Worm (Caenorhabditis elegans) whole organism, late embryonic: Measurements from ENCODE around the gene srlf-2.

Experiments used
- ama-1 ChIP-seq: fragments of 150-350 bp; optimal IDR thresholded peaks from 2 replicates; lab custom pipeline; 2014
- ceh-18 ChIP-seq: sonication (generic microtip); optimal IDR thresholded peaks from 2 replicates; lab custom pipeline; 2016; ENCODE audit warnings: missing genetic modification characterization, missing compliant biosample characterization
- ceh-9 ChIP-seq: sonication (generic microtip); optimal IDR thresholded peaks from 2 replicates; lab custom pipeline; 2016; ENCODE audit warnings: mild to moderate bottlenecking, missing genetic modification characterization, inconsistent platforms, missing compliant biosample characterization
- che-1 ChIP-seq: sonication (generic microtip); optimal IDR thresholded peaks from 2 replicates; lab custom pipeline; 2016; ENCODE audit warnings: mild to moderate bottlenecking, missing genetic modification characterization, missing compliant biosample characterization
- eyg-1 ChIP-seq: sonication (generic microtip); optimal IDR thresholded peaks from 2 replicates; lab custom pipeline; 2016; ENCODE audit warnings: missing genotype, missing genetic modification characterization, missing compliant biosample characterization
- hlh-30 ChIP-seq: sonication (generic microtip); optimal IDR thresholded peaks from 2 replicates; lab custom pipeline; 2017; ENCODE audit warnings: antibody characterized with exemption, missing genetic modification characterization, missing compliant biosample characterization; ENCODE audit not compliant: insufficient read depth
- lim-6 ChIP-seq: sonication (generic microtip); optimal IDR thresholded peaks from 2 replicates; lab custom pipeline; 2016; ENCODE audit warnings: missing genetic modification characterization, missing compliant biosample characterization
- madf-2 ChIP-seq: sonication (generic microtip); optimal IDR thresholded peaks from 2 replicates; lab custom pipeline; 2017; ENCODE audit warnings: missing genetic modification characterization, missing compliant biosample characterization
- mec-3 ChIP-seq: sonication (generic microtip); optimal IDR thresholded peaks from 2 replicates; lab custom pipeline; 2016; ENCODE audit warnings: borderline replicate concordance, missing genetic modification characterization, missing compliant biosample characterization
- pax-1 ChIP-seq: fragments of 150-350 bp; optimal IDR thresholded peaks from 2 replicates; lab custom pipeline; 2014; ENCODE audit warnings: missing biosample characterization, missing genetic modification characterization
- pha-2 ChIP-seq: sonication (generic microtip); optimal IDR thresholded peaks from 2 replicates; lab custom pipeline; 2017; ENCODE audit warnings: mild to moderate bottlenecking, missing genetic modification characterization, missing compliant biosample characterization
- pha-4 ChIP-seq: fragments of 150-350 bp; optimal IDR thresholded peaks from 2 replicates; lab custom pipeline; 2018; ENCODE audit warnings: missing biosample characterization, missing genetic modification reagents, missing genetic modification characterization
- pqm-1 ChIP-seq: sonication (generic microtip); optimal IDR thresholded peaks from 2 replicates; lab custom pipeline; 2016; ENCODE audit warnings: missing genetic modification characterization, missing compliant biosample characterization
- tbx-2 ChIP-seq: sonication (generic microtip); optimal IDR thresholded peaks from 2 replicates; lab custom pipeline; 2016; ENCODE audit warnings: missing genetic modification characterization, missing compliant biosample characterization

ce11 chrIV:8464187-8464586, 25.8 kb upstream of the srlf-2 start:
- no peak for TF ChIP-seq hlh-30 (tag; lab: Kevin White, UChicago)
- no peak for TF ChIP-seq ceh-9 (tag; lab: Kevin White, UChicago)
- TF ChIP-seq pha-2 (tag; lab: Kevin White, UChicago) = no peak
- TF ChIP-seq ama-1 = no peak
- TF ChIP-seq pqm-1 = no peak
- no peak for TF ChIP-seq lim-6 (tag; lab: Kevin White, UChicago)
- no peak for TF ChIP-seq madf-2 (tag; lab: Kevin White, UChicago)
- no peak for TF ChIP-seq pha-4
- TF ChIP-seq mec-3 = no peak
- no peak for TF ChIP-seq eyg-1 (tag; lab: Kevin White, UChicago)
- TF ChIP-seq pax-1 (tag; lab: Kevin White, UChicago) = no peak
- TF ChIP-seq che-1 (tag; lab: Kevin White, UChicago) = no peak
- TF ChIP-seq tbx-2 = no peak
- TF ChIP-seq ceh-18 = no peak
